Worm (Caenorhabditis elegans): ENCODE measurements around the gene ZK1127.4.

ce11 chrII:7065391-7065790 is 11.6 kb downstream of the ZK1127.4 start, which contains the start of gene nos-2:
- TF ChIP-seq cog-1 (tag; optimal IDR thresholded peaks at IDR 0.05) (no peak), klf-2 (GFP tag; conservative IDR thresholded peaks at IDR 0.05) (no peak), med-1 (GFP tag; optimal IDR thresholded peaks at IDR 0.05; ENCODE audit: insufficient read depth) (no peak), T22C8.4 (GFP tag; IDR thresholded peaks at IDR 0.05) (no peak), flt-1 (GFP tag; IDR thresholded peaks at IDR 0.05) (no peak), ztf-29 (GFP tag; IDR thresholded peaks at IDR 0.05) (no peak), tab-1 (GFP tag; IDR thresholded peaks at IDR 0.05) (no peak), ref-1 (GFP tag; conservative IDR thresholded peaks at IDR 0.05) (no peak), ztf-23 (GFP tag; IDR thresholded peaks at IDR 0.05) (no peak)
